Fruit fly (Drosophila melanogaster) whole organism, prepupa: Measurements from ENCODE around the gene BRWD3.
A peak's percentile ranks its signal among the peaks of the same experiment; 100 is the strongest.

ENCODE experiments used
- CG10669 ChIP-seq: fragments of 200-800 bp; sonication (Bioruptor generic); optimal IDR thresholded peaks from 3 replicates; lab custom pipeline; 2018; ENCODE audit warnings: missing biosample characterization, mild to moderate bottlenecking, missing genetic modification characterization, moderate library complexity
- CG11294 ChIP-seq: fragments of 200-800 bp; sonication (Bioruptor generic); IDR thresholded peaks from 2 replicates; pipeline ENCODE4 v1.3.6; 2022; ENCODE audit warnings: missing biosample characterization, missing genetic modification characterization
- CG11762 ChIP-seq: fragments of 200-800 bp; sonication (Bioruptor generic); optimal IDR thresholded peaks from 3 replicates; lab custom pipeline; 2016; ENCODE audit warnings: missing biosample characterization, missing genetic modification characterization; ENCODE audit not compliant: insufficient read depth
- CG11902 ChIP-seq: fragments of 200-800 bp; sonication (Bioruptor generic); optimal IDR thresholded peaks from 3 replicates; lab custom pipeline; 2016; ENCODE audit warnings: missing biosample characterization, missing genetic modification characterization
- CG15336 ChIP-seq: fragments of 200-800 bp; sonication (Bioruptor generic); IDR thresholded peaks from 2 replicates; pipeline ENCODE4 v1.3.6; 2022; ENCODE audit warnings: missing biosample characterization, missing genetic modification characterization
- CG1621 ChIP-seq: fragments of 200-800 bp; sonication (Bioruptor generic); optimal IDR thresholded peaks from 3 replicates; lab custom pipeline; 2018; ENCODE audit warnings: missing biosample characterization, mild to moderate bottlenecking, missing genetic modification characterization
- CG3032 ChIP-seq: fragments of 200-800 bp; optimal IDR thresholded peaks from 2 replicates; lab custom pipeline; 2019; ENCODE audit warnings: missing biosample characterization, mild to moderate bottlenecking, missing genetic modification characterization, moderate library complexity
- CG34406 ChIP-seq: fragments of 200-800 bp; sonication (Bioruptor generic); optimal IDR thresholded peaks from 3 replicates; lab custom pipeline; 2016; ENCODE audit warnings: missing biosample characterization, missing genetic modification characterization
- CG3919 ChIP-seq: fragments of 200-800 bp; sonication (Bioruptor generic); optimal IDR thresholded peaks from 3 replicates; lab custom pipeline; 2016; ENCODE audit warnings: missing biosample characterization, missing genetic modification characterization
- CG4318 ChIP-seq: fragments of 200-800 bp; sonication (Bioruptor generic); optimal IDR thresholded peaks from 3 replicates; lab custom pipeline; 2017; ENCODE audit warnings: missing biosample characterization, mild to moderate bottlenecking, missing genetic modification characterization
- CG6163 ChIP-seq: fragments of 200-800 bp; sonication (Bioruptor generic); IDR thresholded peaks from 3 replicates; pipeline ENCODE4 v1.3.6; 2022; ENCODE audit warnings: missing biosample characterization, missing genetic modification characterization
- CG6276 ChIP-seq: fragments of 200-800 bp; sonication (Bioruptor generic); optimal IDR thresholded peaks from 2 replicates; lab custom pipeline; 2017; ENCODE audit warnings: missing biosample characterization, mild to moderate bottlenecking, missing genetic modification characterization
- CG6792 ChIP-seq: fragments of 200-800 bp; sonication (Bioruptor generic); optimal IDR thresholded peaks from 3 replicates; lab custom pipeline; 2016; ENCODE audit warnings: missing biosample characterization, missing genetic modification characterization
- CG6808 ChIP-seq: fragments of 200-800 bp; sonication (Bioruptor generic); optimal IDR thresholded peaks from 3 replicates; lab custom pipeline; 2017; ENCODE audit warnings: missing biosample characterization, missing genetic modification characterization, mild to moderate bottlenecking, moderate library complexity, missing genetic modification reagents
- CG6854 ChIP-seq: fragments of 200-800 bp; sonication (Bioruptor generic); optimal IDR thresholded peaks from 2 replicates; lab custom pipeline; 2017; ENCODE audit warnings: missing biosample characterization, mild to moderate bottlenecking, missing genetic modification characterization
- CG7368 ChIP-seq: fragments of 200-800 bp; sonication (Bioruptor generic); optimal IDR thresholded peaks from 3 replicates; lab custom pipeline; 2016; ENCODE audit warnings: missing biosample characterization, missing genetic modification characterization
- CG8119 ChIP-seq: fragments of 200-800 bp; sonication (Bioruptor generic); IDR thresholded peaks from 3 replicates; pipeline ENCODE4 v1.3.6; 2022; ENCODE audit warnings: missing biosample characterization, missing genetic modification characterization
- CG9139 ChIP-seq: fragments of 200-800 bp; sonication (Bioruptor generic); optimal IDR thresholded peaks from 3 replicates; lab custom pipeline; 2017; ENCODE audit warnings: missing biosample characterization, mild to moderate bottlenecking, missing genetic modification characterization
- Eip75B ChIP-seq: fragments of 200-800 bp; sonication (Bioruptor generic); optimal IDR thresholded peaks from 3 replicates; lab custom pipeline; 2016; ENCODE audit warnings: missing biosample characterization, missing genetic modification characterization
- Eip78C ChIP-seq: fragments of 200-800 bp; sonication (Bioruptor generic); peaks from one replicate; lab custom pipeline; 2016; ENCODE audit warnings: missing biosample characterization, missing genetic modification characterization
- Ets21C ChIP-seq: fragments of 200-800 bp; sonication (Bioruptor generic); optimal IDR thresholded peaks from 3 replicates; lab custom pipeline; 2016; ENCODE audit warnings: missing biosample characterization, missing genetic modification characterization
- Ets96B ChIP-seq: fragments of 200-800 bp; optimal IDR thresholded peaks from 2 replicates; lab custom pipeline; 2019; ENCODE audit warnings: missing biosample characterization, mild to moderate bottlenecking, missing genetic modification characterization, moderate library complexity
- Hr38 ChIP-seq: sonication (Bioruptor generic); optimal IDR thresholded peaks from 2 replicates; lab custom pipeline; 2016; ENCODE audit warnings: missing biosample characterization, missing genetic modification characterization
- Hr4 ChIP-seq: fragments of 200-800 bp; sonication (Bioruptor generic); optimal IDR thresholded peaks from 3 replicates; lab custom pipeline; 2016; ENCODE audit warnings: missing biosample characterization, missing genetic modification characterization
- Lpt ChIP-seq: fragments of 200-800 bp; sonication (Bioruptor generic); optimal IDR thresholded peaks from 3 replicates; lab custom pipeline; 2016; ENCODE audit warnings: missing biosample characterization, missing genetic modification characterization
- Met ChIP-seq: fragments of 200-800 bp; sonication (Bioruptor generic); optimal IDR thresholded peaks from 3 replicates; lab custom pipeline; 2016; ENCODE audit warnings: missing biosample characterization, missing genetic modification characterization
- Smox ChIP-seq: fragments of 200-800 bp; sonication (Bioruptor generic); optimal IDR thresholded peaks from 3 replicates; lab custom pipeline; 2016; ENCODE audit warnings: missing biosample characterization, missing genetic modification characterization
- Sox102F ChIP-seq: fragments of 200-800 bp; sonication (Bioruptor generic); optimal IDR thresholded peaks from 2 replicates; lab custom pipeline; 2016; ENCODE audit warnings: missing biosample characterization, mild to moderate bottlenecking, missing genetic modification characterization
- Sox14 ChIP-seq: fragments of 200-800 bp; sonication (Bioruptor generic); optimal IDR thresholded peaks from 3 replicates; lab custom pipeline; 2016; ENCODE audit warnings: missing biosample characterization, missing genetic modification characterization
- achi ChIP-seq: fragments of 200-800 bp; sonication (Bioruptor generic); optimal IDR thresholded peaks from 3 replicates; lab custom pipeline; 2016; ENCODE audit warnings: missing biosample characterization, missing genetic modification characterization
- acj6 ChIP-seq: fragments of 200-800 bp; sonication (Bioruptor generic); optimal IDR thresholded peaks from 3 replicates; lab custom pipeline; 2016; ENCODE audit warnings: missing biosample characterization, missing genetic modification characterization
- cyc ChIP-seq: fragments of 200-800 bp; sonication (Bioruptor generic); optimal IDR thresholded peaks from 3 replicates; lab custom pipeline; 2016; ENCODE audit warnings: missing biosample characterization, missing genetic modification characterization
- dac ChIP-seq: fragments of 200-800 bp; sonication (Bioruptor generic); optimal IDR thresholded peaks from 2 replicates; lab custom pipeline; 2017; ENCODE audit warnings: missing biosample characterization, mild to moderate bottlenecking, missing genetic modification characterization
- dsx ChIP-seq: fragments of 200-800 bp; optimal IDR thresholded peaks from 3 replicates; lab custom pipeline; 2019; ENCODE audit warnings: missing biosample characterization, mild to moderate bottlenecking, missing genetic modification characterization, moderate library complexity; ENCODE audit not compliant: poor library complexity, severe bottlenecking
- eg ChIP-seq: fragments of 200-800 bp; sonication (Bioruptor generic); IDR thresholded peaks from 3 replicates; pipeline ENCODE4 v1.3.6; 2022; ENCODE audit warnings: missing biosample characterization, missing genetic modification characterization
- esn ChIP-seq: fragments of 200-800 bp; sonication (Bioruptor generic); optimal IDR thresholded peaks from 2 replicates; lab custom pipeline; 2016; ENCODE audit warnings: missing biosample characterization, mild to moderate bottlenecking, missing genetic modification characterization, moderate library complexity
- fd85E ChIP-seq: fragments of 200-800 bp; sonication (Bioruptor generic); optimal IDR thresholded peaks from 3 replicates; lab custom pipeline; 2016; ENCODE audit warnings: missing biosample characterization, missing genetic modification characterization
- fkh ChIP-seq: fragments of 200-800 bp; sonication (Bioruptor generic); optimal IDR thresholded peaks from 3 replicates; lab custom pipeline; 2017; ENCODE audit warnings: missing biosample characterization, mild to moderate bottlenecking, missing genetic modification characterization, moderate library complexity
- lz ChIP-seq: fragments of 200-800 bp; sonication (Bioruptor generic); optimal IDR thresholded peaks from 3 replicates; lab custom pipeline; 2016; ENCODE audit warnings: missing biosample characterization, missing genetic modification characterization
- net ChIP-seq: fragments of 200-800 bp; sonication (Bioruptor generic); optimal IDR thresholded peaks from 3 replicates; lab custom pipeline; 2016; ENCODE audit warnings: missing biosample characterization, missing genetic modification characterization
- pdm3 ChIP-seq: fragments of 200-800 bp; sonication (Bioruptor generic); optimal IDR thresholded peaks from 3 replicates; lab custom pipeline; 2016; ENCODE audit warnings: missing biosample characterization, missing genetic modification characterization
- ss ChIP-seq, 2 experiments: fragments of 200-800 bp; sonication (Bioruptor generic); optimal IDR thresholded peaks; 2 replicates in 1 of 2; 3 replicates in 1 of 2; lab custom pipeline; 2017 to 2018; ENCODE audit warnings: mild to moderate bottlenecking in 2 of 2, missing biosample characterization in 2 of 2, missing genetic modification characterization in 2 of 2, moderate library complexity in 1 of 2
- svp ChIP-seq: fragments of 200-800 bp; sonication (Bioruptor generic); peaks from one replicate; lab custom pipeline; 2016; ENCODE audit warnings: missing biosample characterization, missing genetic modification characterization
- vri ChIP-seq: fragments of 200-800 bp; sonication (Bioruptor generic); optimal IDR thresholded peaks from 3 replicates; lab custom pipeline; 2016; ENCODE audit warnings: missing biosample characterization, mild to moderate bottlenecking, missing genetic modification characterization

BRWD3 gene

dm6 chr3R:24270578-24270977, 48.2 kb upstream of the BRWD3 start:
- TF ChIP-seq achi (no peak), Lpt (no peak), CG7368 (GFP tag; lab: Kevin White, UChicago) (no peak)

dm6 chr3R:24271071-24271470, 47.7 kb upstream of the BRWD3 start, which contains the start of gene jar:
TSS of gene jar (minus strand) at chr3R:24271233.
- TF ChIP-seq Eip78C, result peak; percentile 81
- peak; percentile 36; the same call in 1 of the 3 replicates for TF ChIP-seq CG6163
- TF ChIP-seq Eip75B (GFP tag; lab: Kevin White, UChicago), result peak; percentile 27
- peak; percentile 42 for TF ChIP-seq dsx
- TF ChIP-seq Ets96B (tag; lab: Kevin White, UChicago), result peak; percentile 1
- TF ChIP-seq pdm3 (GFP tag; lab: Kevin White, UChicago), result no peak
- TF ChIP-seq fd85E (GFP tag; lab: Kevin White, UChicago), result no peak
- TF ChIP-seq ss (GFP tag; optimal IDR thresholded peaks at IDR 0.05; lab: Kevin White, UChicago), result peak; percentile 26 to 39
- TF ChIP-seq CG15336, result peak; percentile 42; the same call in 1 of the 2 replicates
- peak; percentile 24; the same call in 1 of the 3 replicates for TF ChIP-seq eg (GFP tag; lab: Robert Waterston, UW)
- TF ChIP-seq CG6276, result no peak
- TF ChIP-seq CG3032 (tag; lab: Kevin White, UChicago), result peak; percentile 11
- peak; percentile 42 for TF ChIP-seq esn
- no peak for TF ChIP-seq Hr38
- TF ChIP-seq CG3919 (GFP tag; lab: Kevin White, UChicago), result peak; percentile 21
- peak; percentile 64 for TF ChIP-seq CG6854 (GFP tag; lab: Kevin White, UChicago)
- peak; percentile 47 for TF ChIP-seq fkh (GFP tag; lab: Kevin White, UChicago)
- no peak for TF ChIP-seq acj6 (GFP tag; lab: Kevin White, UChicago)
- peak; percentile 28 for TF ChIP-seq Sox14
- peak; percentile 26; the same call in 1 of the 3 replicates for TF ChIP-seq CG8119
- peak; percentile 10 for TF ChIP-seq CG1621 (tag; lab: Kevin White, UChicago)
- peak; percentile 15 for TF ChIP-seq CG9139

dm6 chr3R:24272232-24272631, 46.6 kb upstream of the BRWD3 start:
- peak; percentile 78 for TF ChIP-seq Eip78C
- peak; percentile 9 for TF ChIP-seq Met (GFP tag; lab: Kevin White, UChicago)
- no peak for TF ChIP-seq CG11902 (GFP tag; lab: Kevin White, UChicago)
- TF ChIP-seq CG7368 (GFP tag; lab: Kevin White, UChicago), result no peak
- TF ChIP-seq Hr4, result peak; percentile 41
- no peak for TF ChIP-seq acj6 (GFP tag; lab: Kevin White, UChicago)
- peak; percentile 15 for TF ChIP-seq dsx
- TF ChIP-seq, all 60 proteins: peak for 4

dm6 chr3R:24272775-24273290, 46.0 kb upstream of the BRWD3 start, which contains the start of gene Orct2:
TSS of gene Orct2 (plus strand) at chr3R:24273029.
- TF ChIP-seq net (GFP tag; lab: Kevin White, UChicago), result peak; percentile 8
- TF ChIP-seq dsx, result no peak
- TF ChIP-seq CG6792 (GFP tag; lab: Kevin White, UChicago), result no peak
- peak; percentile 2 for TF ChIP-seq CG6276
- no peak for TF ChIP-seq Ets21C (GFP tag; lab: Kevin White, UChicago)
- TF ChIP-seq Smox, result no peak
- TF ChIP-seq svp, result peak; percentile 42
- peak; percentile 39 for TF ChIP-seq CG6808 (GFP tag; lab: Kevin White, UChicago)
- TF ChIP-seq acj6 (GFP tag; lab: Kevin White, UChicago), result no peak
- TF ChIP-seq CG34406, result no peak
- peak; percentile 24 to 33 for TF ChIP-seq ss (GFP tag; optimal IDR thresholded peaks at IDR 0.05; lab: Kevin White, UChicago)
- peak; percentile 52 for TF ChIP-seq CG6854 (GFP tag; lab: Kevin White, UChicago)
- no peak for TF ChIP-seq dac (GFP tag; lab: Kevin White, UChicago)
- 0 out of 2 replicates have a peak, but pooled peaks have one; percentile 15 for TF ChIP-seq CG11294 (GFP tag; lab: Robert Waterston, UW)
- TF ChIP-seq vri (GFP tag; lab: Kevin White, UChicago), result peak; percentile 37
- no peak for TF ChIP-seq Ets96B (tag; lab: Kevin White, UChicago)
- no peak for TF ChIP-seq CG11762 (GFP tag; lab: Kevin White, UChicago)
- no peak for TF ChIP-seq fd85E (GFP tag; lab: Kevin White, UChicago)
- TF ChIP-seq CG1621 (tag; lab: Kevin White, UChicago), result peak; percentile 41
- TF ChIP-seq Sox102F, result peak; percentile 30
- TF ChIP-seq CG4318 (GFP tag; lab: Kevin White, UChicago), result no peak
- TF ChIP-seq CG9139, result peak; percentile 4
- no peak for TF ChIP-seq Sox14
- no peak for TF ChIP-seq pdm3 (GFP tag; lab: Kevin White, UChicago)
- TF ChIP-seq CG3032 (tag; lab: Kevin White, UChicago), result no peak
- TF ChIP-seq Eip75B (GFP tag; lab: Kevin White, UChicago), result peak; percentile 38
- TF ChIP-seq CG10669 (GFP tag; lab: Kevin White, UChicago), result peak; percentile 2
- TF ChIP-seq cyc (GFP tag; lab: Kevin White, UChicago), result no peak
- no peak for TF ChIP-seq lz (GFP tag; lab: Kevin White, UChicago)
